Worm (Caenorhabditis elegans) whole organism, L2 larva: ENCODE measurements around the gene col-132.

Experiments
- C34F6.9 ChIP-seq: fragments of 150-350 bp; optimal IDR thresholded peaks from 2 replicates; lab custom pipeline; 2014; ENCODE audit warnings: missing biosample characterization, missing genetic modification characterization
- R02D3.7 ChIP-seq: fragments of 150-350 bp; optimal IDR thresholded peaks from 2 replicates; lab custom pipeline; 2014; ENCODE audit warnings: missing biosample characterization, missing genetic modification characterization
- aly-2 ChIP-seq: fragments of 150-350 bp; optimal IDR thresholded peaks from 2 replicates; lab custom pipeline; 2014; ENCODE audit warnings: missing biosample characterization, missing genetic modification characterization
- ama-1 ChIP-seq: fragments of 150-350 bp; optimal IDR thresholded peaks from 2 replicates; lab custom pipeline; 2018; ENCODE audit warnings: inconsistent platforms
- blmp-1 ChIP-seq: sonication (generic microtip); optimal IDR thresholded peaks from 2 replicates; lab custom pipeline; 2017; ENCODE audit warnings: missing genetic modification characterization, mild to moderate bottlenecking, missing compliant biosample characterization, antibody characterized with exemption, moderate library complexity; ENCODE audit not compliant: insufficient read depth
- ceh-82 ChIP-seq: fragments of 150-350 bp; optimal IDR thresholded peaks from 2 replicates; lab custom pipeline; 2014; ENCODE audit warnings: missing biosample characterization, missing genetic modification characterization
- crh-2 ChIP-seq: sonication (generic microtip); optimal IDR thresholded peaks from 2 replicates; lab custom pipeline; 2017; ENCODE audit warnings: missing biosample characterization, missing genetic modification characterization
- dmd-4 ChIP-seq: sonication (generic microtip); optimal IDR thresholded peaks from 2 replicates; lab custom pipeline; 2017; ENCODE audit warnings: missing biosample characterization, missing genetic modification characterization
- egl-27 ChIP-seq: sonication (generic microtip); optimal IDR thresholded peaks from 3 replicates; lab custom pipeline; 2017; ENCODE audit warnings: missing biosample characterization, missing genetic modification reagents, missing genetic modification characterization
- elt-1 ChIP-seq: fragments of 150-350 bp; optimal IDR thresholded peaks from 2 replicates; lab custom pipeline; 2014; ENCODE audit warnings: missing biosample characterization, missing genetic modification characterization
- fos-1 ChIP-seq: fragments of 150-350 bp; optimal IDR thresholded peaks from 2 replicates; lab custom pipeline; 2014; ENCODE audit warnings: missing biosample characterization, missing genetic modification characterization
- gmeb-1 ChIP-seq: fragments of 150-350 bp; optimal IDR thresholded peaks from 2 replicates; lab custom pipeline; 2014; ENCODE audit warnings: missing biosample characterization, missing genetic modification characterization
- lin-11 ChIP-seq: fragments of 150-350 bp; sonication (generic microtip); optimal IDR thresholded peaks from 2 replicates; lab custom pipeline; 2014; ENCODE audit warnings: missing biosample characterization, missing genetic modification characterization, inconsistent platforms, mixed read lengths
- lin-13 ChIP-seq: fragments of 150-350 bp; optimal IDR thresholded peaks from 2 replicates; lab custom pipeline; 2014; ENCODE audit warnings: missing biosample characterization, missing genetic modification reagents, missing genetic modification characterization
- lin-39 ChIP-seq: fragments of 150-350 bp; optimal IDR thresholded peaks from 2 replicates; lab custom pipeline; 2014; ENCODE audit warnings: missing biosample characterization, missing genetic modification reagents, missing genetic modification characterization
- lsy-2 ChIP-seq, 2 experiments: fragments of 150-350 bp in 1 of 2; sonication (generic microtip) in 1 of 2; optimal IDR thresholded peaks; 2 replicates each; lab custom pipeline; 2014 to 2017; ENCODE audit warnings: missing biosample characterization in 2 of 2, missing genetic modification characterization in 2 of 2
- mbf-1 ChIP-seq: sonication (generic microtip); optimal IDR thresholded peaks from 2 replicates; lab custom pipeline; 2017; ENCODE audit warnings: missing biosample characterization, missing genetic modification characterization
- mdl-1 ChIP-seq, 2 experiments: fragments of 150-350 bp in 1 of 2; sonication (generic microtip) in 1 of 2; optimal IDR thresholded peaks; 2 replicates each; lab custom pipeline; 2017; ENCODE audit warnings: missing biosample characterization in 2 of 2, missing genetic modification characterization in 2 of 2
- nhr-11 ChIP-seq: fragments of 150-350 bp; optimal IDR thresholded peaks from 2 replicates; lab custom pipeline; 2014; ENCODE audit warnings: missing biosample characterization, missing genetic modification characterization
- nhr-12 ChIP-seq: fragments of 150-350 bp; optimal IDR thresholded peaks from 2 replicates; lab custom pipeline; 2014; ENCODE audit warnings: missing biosample characterization, missing genetic modification characterization
- nhr-129 ChIP-seq: fragments of 150-350 bp; optimal IDR thresholded peaks from 2 replicates; lab custom pipeline; 2014; ENCODE audit warnings: missing biosample characterization, missing genetic modification characterization
- nhr-21 ChIP-seq: fragments of 150-350 bp; optimal IDR thresholded peaks from 2 replicates; lab custom pipeline; 2014; ENCODE audit warnings: missing biosample characterization, missing genetic modification characterization
- nhr-25 ChIP-seq: fragments of 150-350 bp; sonication (generic microtip); optimal IDR thresholded peaks from 3 replicates; lab custom pipeline; 2014; ENCODE audit warnings: missing biosample characterization, missing genetic modification characterization
- nhr-6 ChIP-seq: fragments of 150-350 bp; optimal IDR thresholded peaks from 2 replicates; lab custom pipeline; 2014; ENCODE audit warnings: missing biosample characterization, missing genetic modification characterization
- nhr-77 ChIP-seq: fragments of 150-350 bp; optimal IDR thresholded peaks from 2 replicates; lab custom pipeline; 2014; ENCODE audit warnings: missing biosample characterization, missing genetic modification characterization
- sem-4 ChIP-seq: fragments of 150-350 bp; optimal IDR thresholded peaks from 2 replicates; lab custom pipeline; 2014; ENCODE audit warnings: missing biosample characterization, missing genetic modification reagents, missing genetic modification characterization
- sma-3 ChIP-seq: sonication (generic microtip); optimal IDR thresholded peaks from 2 replicates; lab custom pipeline; 2016; ENCODE audit warnings: missing genetic modification reagents, missing genetic modification characterization, missing compliant biosample characterization
- sma-9 ChIP-seq, 2 experiments: fragments of 150-350 bp in 1 of 2; sonication (generic microtip) in 1 of 2; optimal IDR thresholded peaks; 2 replicates each; lab custom pipeline; 2014 to 2016; ENCODE audit warnings: missing genetic modification characterization in 2 of 2, mild to moderate bottlenecking in 1 of 2, missing biosample characterization in 1 of 2, missing compliant biosample characterization in 1 of 2, missing genetic modification reagents in 1 of 2, moderate library complexity in 1 of 2
- snpc-4 ChIP-seq: fragments of 150-350 bp; optimal IDR thresholded peaks from 2 replicates; lab custom pipeline; 2014; ENCODE audit warnings: missing biosample characterization, missing genetic modification characterization
- unc-39 ChIP-seq: fragments of 150-350 bp; optimal IDR thresholded peaks from 2 replicates; lab custom pipeline; 2014; ENCODE audit warnings: missing biosample characterization, missing genetic modification characterization
- unc-55 ChIP-seq: fragments of 150-350 bp; sonication (generic microtip); optimal IDR thresholded peaks from 3 replicates; lab custom pipeline; 2014; ENCODE audit warnings: missing biosample characterization, missing genetic modification reagents, missing genetic modification characterization
- unc-62 ChIP-seq: fragments of 150-350 bp; optimal IDR thresholded peaks from 2 replicates; lab custom pipeline; 2014; ENCODE audit warnings: missing biosample characterization, missing genetic modification reagents, missing genetic modification characterization
- zag-1 ChIP-seq: fragments of 150-350 bp; optimal IDR thresholded peaks from 2 replicates; lab custom pipeline; 2014; ENCODE audit warnings: missing biosample characterization, missing genetic modification characterization
- ztf-4 ChIP-seq: fragments of 150-350 bp; optimal IDR thresholded peaks from 2 replicates; lab custom pipeline; 2014; ENCODE audit warnings: missing biosample characterization, missing genetic modification characterization

Gene col-132

DNA sequence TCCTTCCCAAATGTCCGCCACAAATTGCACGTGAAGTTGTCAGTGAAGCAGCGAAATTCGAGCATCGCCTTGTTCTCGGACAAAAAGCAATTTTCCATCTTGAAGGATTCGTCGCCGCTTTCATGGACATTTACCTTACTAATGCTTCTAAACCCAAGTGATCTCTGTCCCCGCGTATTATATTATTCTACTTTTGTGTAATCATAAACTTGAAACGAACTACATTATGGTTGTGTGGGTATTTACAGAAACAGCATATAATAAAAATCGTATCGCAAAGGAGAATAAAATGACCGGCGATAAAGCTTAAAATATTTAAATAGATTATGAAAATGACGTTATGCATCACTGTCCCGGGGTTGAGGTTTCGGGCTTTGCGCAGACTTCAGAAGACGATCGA is 5.9 kb upstream of the col-132 start:
- no peak for TF ChIP-seq fos-1
- peak; percentile 27 for TF ChIP-seq nhr-129 (tag; lab: Kevin White, UChicago)
- TF ChIP-seq snpc-4 (tag; lab: Kevin White, UChicago): no peak

DNA sequence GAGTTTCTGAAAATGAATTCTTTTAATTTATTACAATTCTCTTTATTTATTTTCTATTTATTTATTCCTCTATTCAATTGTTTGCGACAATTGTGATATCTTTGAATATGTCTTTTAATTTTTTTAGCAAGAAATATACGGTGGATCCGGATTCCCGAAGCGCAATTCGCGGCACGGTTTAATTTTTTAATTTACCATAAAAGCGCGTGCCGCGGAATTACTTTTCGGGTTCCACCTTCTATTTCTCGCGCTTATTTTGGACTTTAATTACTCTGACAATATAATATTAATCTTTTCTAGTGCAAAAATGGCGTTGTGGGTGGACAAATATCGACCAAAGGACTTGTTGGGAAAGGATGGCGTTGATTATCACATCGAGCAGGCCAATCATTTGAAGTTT is 4.6 kb upstream of the col-132 start, which contains the start of gene rfc-3:
rfc-3 (plus strand) TSS at position 301 of the 400 bp plus-strand sequence.
- TF ChIP-seq lin-11 (tag; lab: Kevin White, UChicago) (no peak), unc-39 (no peak), snpc-4 (tag; lab: Kevin White, UChicago) (no peak), elt-1 (tag; lab: Kevin White, UChicago) (no peak)
- TF ChIP-seq, all 48 proteins: peak for 0

DNA sequence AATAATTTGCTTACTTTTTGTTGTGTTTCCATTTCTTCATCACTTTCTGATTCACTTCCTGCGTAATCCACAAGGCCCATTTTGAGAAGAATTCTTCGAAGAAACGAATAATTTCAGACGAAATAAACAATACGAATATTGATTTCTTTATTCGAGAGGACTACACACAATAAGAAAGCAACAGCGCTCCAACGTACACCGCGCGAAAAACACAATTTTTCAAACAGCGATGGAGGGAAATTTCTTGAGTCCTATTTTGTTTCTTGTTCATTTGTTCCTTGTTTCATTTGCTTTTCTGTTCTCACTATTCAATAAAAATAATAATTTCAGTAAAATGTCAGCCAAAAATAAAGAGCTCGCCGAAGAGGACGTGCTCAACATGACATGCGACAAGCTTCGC is 2.8 kb upstream of the col-132 start, which contains the start of the genes prcc-1 and C39E9.12:
prcc-1 (minus strand) TSS at position 119 of the 400 bp plus-strand sequence.
C39E9.12 (plus strand) TSS at position 331 of the 400 bp plus-strand sequence.
- TF ChIP-seq lsy-2 (tag; optimal IDR thresholded peaks at IDR 0.05; lab: Kevin White, UChicago) (peak; percentile 31 to 86), ztf-4 (tag; lab: Kevin White, UChicago) (no peak), sma-9 (GFP tag; optimal IDR thresholded peaks at IDR 0.05; lab: Kevin White, UChicago) (peak; percentile 54), sma-9 (tag; optimal IDR thresholded peaks at IDR 0.05; lab: Kevin White, UChicago) (no peak), crh-2 (peak; percentile 76), egl-27 (peak; percentile 6), dmd-4 (tag; lab: Kevin White, UChicago) (no peak), unc-55 (peak; percentile 94), fos-1 (peak; percentile 32), sma-3 (GFP tag; lab: Kevin White, UChicago) (peak; percentile 47), lin-13 (GFP tag; lab: Kevin White, UChicago) (no peak), nhr-129 (tag; lab: Kevin White, UChicago) (peak; percentile 96), C34F6.9 (tag; lab: Kevin White, UChicago) (peak; percentile 86), nhr-77 (tag; lab: Kevin White, UChicago) (no peak), gmeb-1 (peak; percentile 87), unc-62 (GFP tag; lab: Kevin White, UChicago) (no peak), nhr-6 (tag; lab: Kevin White, UChicago) (peak; percentile 23), snpc-4 (tag; lab: Kevin White, UChicago) (peak; percentile 44), aly-2 (tag; lab: Kevin White, UChicago) (no peak), blmp-1 (tag; lab: Kevin White, UChicago) (no peak), lin-11 (tag; lab: Kevin White, UChicago) (no peak), ama-1 (lab: Kevin White, UChicago) (no peak)

DNA sequence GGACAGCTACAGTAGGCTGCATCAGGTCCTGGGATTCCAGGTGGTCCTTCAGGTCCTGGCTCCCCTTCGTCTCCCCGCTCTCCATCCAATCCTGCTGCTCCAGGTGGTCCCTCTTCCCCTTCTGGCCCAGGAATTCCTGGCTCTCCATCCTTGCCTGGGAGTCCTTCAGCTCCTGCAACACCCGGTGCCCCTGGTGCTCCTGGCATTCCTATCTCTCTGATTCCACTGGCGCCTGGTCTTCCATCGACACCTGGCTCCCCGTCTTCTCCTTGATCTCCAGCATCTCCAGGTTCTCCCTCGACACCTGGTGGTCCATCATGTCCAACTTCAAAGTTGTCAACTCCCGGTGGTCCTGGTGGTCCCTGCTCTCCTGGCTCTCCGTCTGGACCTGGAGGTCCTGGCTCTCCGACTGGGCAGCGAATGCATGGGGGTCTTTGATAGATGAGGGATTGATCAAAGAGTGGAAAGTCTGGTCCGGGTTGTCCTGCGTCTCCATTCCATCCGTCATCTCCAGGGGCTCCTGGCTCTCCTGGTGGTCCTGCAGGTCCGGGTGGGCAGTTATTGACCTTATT is 1.1 kb downstream of the col-132 start:
- no peak for TF ChIP-seq unc-39
- TF ChIP-seq dmd-4 (tag; lab: Kevin White, UChicago): no peak
- no peak for TF ChIP-seq ceh-82 (tag; lab: Kevin White, UChicago)
- TF ChIP-seq nhr-25 (tag; lab: Kevin White, UChicago): no peak
- no peak for TF ChIP-seq sem-4 (tag; lab: Kevin White, UChicago)
- TF ChIP-seq gmeb-1: no peak
- no peak for TF ChIP-seq lsy-2 (tag; optimal IDR thresholded peaks at IDR 0.05; lab: Kevin White, UChicago)
- TF ChIP-seq R02D3.7: no peak
- TF ChIP-seq snpc-4 (tag; lab: Kevin White, UChicago): no peak
- TF ChIP-seq nhr-11 (tag; lab: Kevin White, UChicago): no peak
- no peak for TF ChIP-seq lin-39 (tag; lab: Kevin White, UChicago)
- no peak for TF ChIP-seq nhr-129 (tag; lab: Kevin White, UChicago)
- no peak for TF ChIP-seq mbf-1
- TF ChIP-seq blmp-1 (tag; lab: Kevin White, UChicago): no peak

- no peak for TF ChIP-seq gmeb-1
- TF ChIP-seq unc-55: no peak
- no peak for TF ChIP-seq snpc-4 (tag; lab: Kevin White, UChicago)
- no peak for TF ChIP-seq mdl-1 (tag; optimal IDR thresholded peaks at IDR 0.05; lab: Kevin White, UChicago)
- TF ChIP-seq sma-3 (GFP tag; lab: Kevin White, UChicago): no peak
- no peak for TF ChIP-seq R02D3.7
- TF ChIP-seq lin-13 (GFP tag; lab: Kevin White, UChicago): no peak
- no peak for TF ChIP-seq zag-1 (tag; lab: Kevin White, UChicago)
- no peak for TF ChIP-seq nhr-12 (tag; lab: Kevin White, UChicago)
- no peak for TF ChIP-seq nhr-21 (tag; lab: Kevin White, UChicago)
- no peak for TF ChIP-seq ceh-82 (tag; lab: Kevin White, UChicago)
- TF ChIP-seq nhr-77 (tag; lab: Kevin White, UChicago): no peak
- TF ChIP-seq ztf-4 (tag; lab: Kevin White, UChicago): no peak
Measured at ce11 chrIV:13086705-13087104, 4.2 kb downstream of the col-132 start, which contains the start of gene spin-2. Gene spin-2, plus strand, starts transcription at chrIV:13087005.
